Fruit fly (Drosophila melanogaster) whole organism, embryonic: Measurements from ENCODE around the gene CG12171.

Experiments
- ATbp ChIP-seq: fragments of 200-800 bp; sonication (Bioruptor generic); optimal IDR thresholded peaks from 2 replicates; lab custom pipeline; 2017; ENCODE audit warnings: missing biosample characterization, mild to moderate bottlenecking, missing genetic modification characterization, missing genetic modification reagents
- Ada2b ChIP-seq: fragments of 200-800 bp; sonication (Bioruptor generic); IDR thresholded peaks from 2 replicates; pipeline ENCODE4 v1.3.6; 2022; ENCODE audit warnings: missing biosample characterization, missing genetic modification characterization
- Atf-2 ChIP-seq: fragments of 200-800 bp; sonication (Bioruptor generic); optimal IDR thresholded peaks from 2 replicates; lab custom pipeline; 2016; ENCODE audit warnings: missing biosample characterization, missing genetic modification characterization
- Atf6 ChIP-seq: fragments of 200-800 bp; sonication (Bioruptor generic); IDR thresholded peaks from 2 replicates; pipeline ENCODE4 v1.3.6; 2022; ENCODE audit warnings: missing biosample characterization, missing genetic modification characterization
- CG10565 ChIP-seq: fragments of 200-800 bp; sonication (Bioruptor generic); optimal IDR thresholded peaks from 3 replicates; lab custom pipeline; 2016; ENCODE audit warnings: missing biosample characterization, mild to moderate bottlenecking, missing genetic modification characterization
- CG10654 ChIP-seq: fragments of 200-800 bp; sonication (Bioruptor generic); optimal IDR thresholded peaks from 2 replicates; lab custom pipeline; 2016; ENCODE audit warnings: missing biosample characterization, missing genetic modification characterization
- CG11504 ChIP-seq: fragments of 200-800 bp; sonication (Bioruptor generic); optimal IDR thresholded peaks from 3 replicates; lab custom pipeline; 2019; ENCODE audit warnings: missing biosample characterization, mild to moderate bottlenecking, missing genetic modification characterization, moderate library complexity
- CG15011 ChIP-seq: fragments of 200-800 bp; sonication (Bioruptor generic); optimal IDR thresholded peaks from 3 replicates; lab custom pipeline; 2018; ENCODE audit warnings: missing biosample characterization, mild to moderate bottlenecking, missing genetic modification characterization
- CG15696 ChIP-seq: fragments of 200-800 bp; sonication (Bioruptor generic); optimal IDR thresholded peaks from 2 replicates; lab custom pipeline; 2019; ENCODE audit warnings: missing biosample characterization, mild to moderate bottlenecking, missing genetic modification characterization, moderate library complexity
- CG16813 ChIP-seq: fragments of 200-800 bp; sonication (Bioruptor generic); IDR thresholded peaks from 3 replicates; pipeline ENCODE4 v1.3.6; 2022; ENCODE audit warnings: missing biosample characterization, missing genetic modification characterization; ENCODE audit not compliant: partially characterized antibody
- CG1832 ChIP-seq: fragments of 200-800 bp; sonication (Bioruptor generic); optimal IDR thresholded peaks from 2 replicates; lab custom pipeline; 2017; ENCODE audit warnings: missing biosample characterization, mild to moderate bottlenecking, missing genetic modification characterization, inconsistent platforms
- CG2120 ChIP-seq: fragments of 200-800 bp; sonication (Bioruptor generic); optimal IDR thresholded peaks from 3 replicates; lab custom pipeline; 2016; ENCODE audit warnings: missing biosample characterization, missing genetic modification characterization
- CG2712 ChIP-seq: fragments of 200-800 bp; optimal IDR thresholded peaks from 3 replicates; lab custom pipeline; 2019; ENCODE audit warnings: missing biosample characterization, mild to moderate bottlenecking, missing genetic modification characterization, moderate library complexity
- CG2889 ChIP-seq: fragments of 200-800 bp; sonication (Bioruptor generic); IDR thresholded peaks from 3 replicates; pipeline ENCODE4 v1.3.6; 2022; ENCODE audit warnings: missing biosample characterization, missing genetic modification characterization
- CG30403 ChIP-seq: fragments of 200-800 bp; sonication (Bioruptor generic); optimal IDR thresholded peaks from 3 replicates; lab custom pipeline; 2016; ENCODE audit warnings: missing biosample characterization, missing genetic modification characterization
- CG31388 ChIP-seq: fragments of 200-800 bp; sonication (Bioruptor generic); optimal IDR thresholded peaks from 2 replicates; lab custom pipeline; 2016; ENCODE audit warnings: missing biosample characterization, missing genetic modification characterization
- CG4404 ChIP-seq: fragments of 200-800 bp; sonication (Bioruptor generic); IDR thresholded peaks from 2 replicates; pipeline ENCODE4 v1.3.6; 2022; ENCODE audit warnings: missing biosample characterization, missing genetic modification characterization
- CG6175 ChIP-seq: fragments of 200-800 bp; sonication (Bioruptor generic); IDR thresholded peaks from 3 replicates; pipeline ENCODE4 v1.3.6; 2022; ENCODE audit warnings: missing biosample characterization, missing genetic modification characterization
- CG9437 ChIP-seq: fragments of 200-800 bp; sonication (Bioruptor generic); optimal IDR thresholded peaks from 2 replicates; lab custom pipeline; 2018; ENCODE audit warnings: missing biosample characterization, mild to moderate bottlenecking, missing genetic modification characterization
- Camta ChIP-seq: fragments of 200-800 bp; sonication (Bioruptor generic); optimal IDR thresholded peaks from 2 replicates; lab custom pipeline; 2016; ENCODE audit warnings: missing biosample characterization, missing genetic modification characterization
- CoRest ChIP-seq: fragments of 200-800 bp; sonication (Bioruptor generic); optimal IDR thresholded peaks from 3 replicates; lab custom pipeline; 2018; ENCODE audit warnings: missing biosample characterization, mild to moderate bottlenecking, missing genetic modification characterization, moderate library complexity
- D ChIP-seq, 2 experiments: fragments of 200-800 bp in 1 of 2; fragments of >200 bp in 1 of 2; sonication (Bioruptor generic) in 1 of 2; optimal IDR thresholded peaks; 2 replicates in 1 of 2; 3 replicates in 1 of 2; lab custom pipeline; 2017; ENCODE audit warnings: mild to moderate bottlenecking in 1 of 2, missing biosample characterization in 1 of 2, missing genetic modification characterization in 1 of 2, missing genetic modification reagents in 1 of 2
- Dek ChIP-seq: fragments of 200-800 bp; sonication (Bioruptor generic); optimal IDR thresholded peaks from 3 replicates; lab custom pipeline; 2019; ENCODE audit warnings: missing biosample characterization, mild to moderate bottlenecking, missing genetic modification characterization, moderate library complexity
- Doc2 ChIP-seq: fragments of 200-800 bp; sonication (Bioruptor generic); IDR thresholded peaks from 2 replicates; pipeline ENCODE4 v1.3.6; 2022; ENCODE audit warnings: missing biosample characterization, missing genetic modification characterization
- Dp ChIP-seq: fragments of 200-800 bp; sonication (Bioruptor generic); optimal IDR thresholded peaks from 2 replicates; lab custom pipeline; 2018; ENCODE audit warnings: missing biosample characterization, mild to moderate bottlenecking, missing genetic modification characterization, moderate library complexity
- MESR4 ChIP-seq: fragments of 200-800 bp; sonication (Bioruptor generic); optimal IDR thresholded peaks from 2 replicates; lab custom pipeline; 2018; ENCODE audit warnings: missing biosample characterization, mild to moderate bottlenecking, missing genetic modification characterization, moderate library complexity
- Max ChIP-seq: fragments of 200-800 bp; sonication (Bioruptor generic); optimal IDR thresholded peaks from 2 replicates; lab custom pipeline; 2016; ENCODE audit warnings: missing biosample characterization, mild to moderate bottlenecking, missing genetic modification characterization
- Mrtf ChIP-seq: fragments of 200-800 bp; sonication (Bioruptor generic); IDR thresholded peaks from 3 replicates; pipeline ENCODE4 v1.3.6; 2022; ENCODE audit warnings: missing biosample characterization, missing genetic modification characterization
- Opbp ChIP-seq: fragments of 200-800 bp; sonication (Bioruptor generic); IDR thresholded peaks from 3 replicates; pipeline ENCODE4 v1.3.6; 2022; ENCODE audit warnings: missing biosample characterization, missing genetic modification characterization; ENCODE audit not compliant: partially characterized antibody
- Pdp1 ChIP-seq, 2 experiments: fragments of 200-800 bp; sonication (Bioruptor generic); optimal IDR thresholded peaks; 3 replicates each; lab custom pipeline; 2016; ENCODE audit warnings: missing biosample characterization in 2 of 2, missing genetic modification characterization in 2 of 2, mild to moderate bottlenecking in 1 of 2, moderate library complexity in 1 of 2
- Ravus ChIP-seq: fragments of 200-800 bp; sonication (Bioruptor generic); IDR thresholded peaks from 2 replicates; pipeline ENCODE4 v1.3.6; 2022; ENCODE audit warnings: missing biosample characterization, missing genetic modification characterization
- Sry-δ ChIP-seq: fragments of 200-800 bp; sonication (Bioruptor generic); optimal IDR thresholded peaks from 2 replicates; lab custom pipeline; 2016; ENCODE audit warnings: missing biosample characterization, missing genetic modification characterization
- ash1 ChIP-seq: fragments of 200-800 bp; sonication (Bioruptor generic); optimal IDR thresholded peaks from 2 replicates; lab custom pipeline; 2018; ENCODE audit warnings: missing biosample characterization, mild to moderate bottlenecking, missing genetic modification characterization
- az2 ChIP-seq: fragments of 200-800 bp; sonication (Bioruptor generic); optimal IDR thresholded peaks from 3 replicates; lab custom pipeline; 2016; ENCODE audit warnings: missing biosample characterization, missing genetic modification characterization
- cg ChIP-seq: fragments of 200-800 bp; sonication (Bioruptor generic); optimal IDR thresholded peaks from 3 replicates; lab custom pipeline; 2019; ENCODE audit warnings: missing biosample characterization, mild to moderate bottlenecking, missing genetic modification characterization, moderate library complexity
- croc ChIP-seq: fragments of 200-800 bp; sonication (Bioruptor generic); conservative IDR thresholded peaks from 3 replicates; pipeline ENCODE4 v1.3.6; 2022; ENCODE audit warnings: missing biosample characterization, missing genetic modification characterization
- jumu ChIP-seq: fragments of 200-800 bp; sonication (Bioruptor generic); optimal IDR thresholded peaks from 3 replicates; lab custom pipeline; 2016; ENCODE audit warnings: missing biosample characterization, missing genetic modification characterization
- p53 ChIP-seq: fragments of 200-800 bp; sonication (Bioruptor generic); optimal IDR thresholded peaks from 2 replicates; lab custom pipeline; 2016; ENCODE audit warnings: missing biosample characterization, missing genetic modification characterization
- pfk ChIP-seq: fragments of 200-800 bp; sonication (Bioruptor generic); optimal IDR thresholded peaks from 2 replicates; lab custom pipeline; 2018; ENCODE audit warnings: missing biosample characterization, mild to moderate bottlenecking, missing genetic modification characterization, moderate library complexity
- pros ChIP-seq: fragments of 200-800 bp; sonication (Bioruptor generic); optimal IDR thresholded peaks from 3 replicates; lab custom pipeline; 2019; ENCODE audit warnings: missing biosample characterization, mild to moderate bottlenecking, missing genetic modification characterization, moderate library complexity
- pzg ChIP-seq: fragments of 200-800 bp; sonication (Bioruptor generic); optimal IDR thresholded peaks from 3 replicates; lab custom pipeline; 2018; ENCODE audit warnings: missing biosample characterization, mild to moderate bottlenecking, missing genetic modification characterization, moderate library complexity
- rib ChIP-seq: fragments of 200-800 bp; sonication (Bioruptor generic); IDR thresholded peaks from 2 replicates; pipeline ENCODE4 v1.3.6; 2022; ENCODE audit warnings: missing biosample characterization, missing genetic modification characterization
- ro ChIP-seq: fragments of 200-800 bp; sonication (Bioruptor generic); IDR thresholded peaks from 2 replicates; pipeline ENCODE4 v1.3.6; 2022; ENCODE audit warnings: missing biosample characterization, missing genetic modification characterization
- run ChIP-seq: fragments of 200-800 bp; sonication (Bioruptor generic); optimal IDR thresholded peaks from 3 replicates; lab custom pipeline; 2018; ENCODE audit warnings: missing biosample characterization, mild to moderate bottlenecking, missing genetic modification characterization
- tup ChIP-seq: fragments of 200-800 bp; sonication (Bioruptor generic); optimal IDR thresholded peaks from 2 replicates; lab custom pipeline; 2016; ENCODE audit warnings: missing biosample characterization, mild to moderate bottlenecking, missing genetic modification characterization, moderate library complexity
- unc-4 ChIP-seq: fragments of 200-800 bp; sonication (Bioruptor generic); IDR thresholded peaks from 2 replicates; pipeline ENCODE4 v1.3.6; 2022; ENCODE audit warnings: missing biosample characterization, missing genetic modification characterization; ENCODE audit not compliant: partially characterized antibody
- usp ChIP-seq: fragments of >200 bp; optimal IDR thresholded peaks from 2 replicates; lab custom pipeline; 2017; ENCODE audit warnings: missing biosample characterization, missing genetic modification characterization
- zen ChIP-seq: fragments of 200-800 bp; sonication (Bioruptor generic); optimal IDR thresholded peaks from 3 replicates; lab custom pipeline; 2018; ENCODE audit warnings: missing biosample characterization, mild to moderate bottlenecking, missing genetic modification characterization, moderate library complexity

The CG12171 gene

DNA sequence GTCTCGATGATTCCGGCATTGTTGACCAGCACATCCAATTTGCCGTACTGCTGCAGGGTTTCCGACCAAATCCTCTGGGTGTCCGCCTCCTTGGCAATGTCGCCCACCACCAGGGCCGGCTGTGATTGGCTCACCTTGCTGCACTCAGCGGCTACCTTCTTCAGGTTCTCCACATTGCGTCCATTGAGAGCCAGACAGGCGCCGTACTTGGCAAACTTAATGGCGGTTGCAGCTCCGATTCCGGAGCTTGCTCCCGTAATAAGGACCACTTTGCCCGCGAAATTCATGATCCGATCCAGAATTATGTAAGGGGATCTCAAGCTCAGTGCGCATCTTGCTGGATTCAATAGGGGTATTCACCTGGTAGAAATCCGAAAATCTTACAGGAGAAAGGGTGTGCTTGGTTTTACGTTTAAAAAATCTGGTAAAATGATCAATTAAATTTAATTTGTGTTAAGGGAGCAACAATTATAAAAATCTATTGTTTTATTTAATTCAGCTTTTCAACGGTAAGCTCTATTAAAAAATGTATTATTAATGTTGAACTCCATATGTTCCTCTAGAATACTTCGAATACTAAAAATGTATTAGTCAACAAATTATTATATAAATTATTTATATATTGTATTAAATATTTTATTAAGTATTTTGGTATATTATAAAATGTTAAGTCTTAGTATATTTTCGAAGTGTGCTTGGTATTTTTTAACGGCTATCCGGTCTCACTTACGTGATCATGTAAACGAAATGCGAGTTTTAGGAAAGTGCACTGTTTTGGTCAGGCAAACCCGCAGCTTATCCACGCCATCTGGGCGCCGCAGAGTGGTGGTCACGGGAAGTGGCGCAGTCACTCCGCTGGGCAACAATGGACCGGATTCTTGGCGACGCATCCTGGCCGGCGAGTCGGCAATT lies 3.3 kb downstream of the CG12171 start, which contains the start of the genes CG31548 and CG12170 (continued):
- TF ChIP-seq pfk (no peak), croc (GFP tag; lab: Robert Waterston, UW) (no peak), ash1 (GFP tag; lab: Kevin White, UChicago) (no peak), D (optimal IDR thresholded peaks at IDR 0.05; lab: Kevin White, UChicago) (no peak), D (GFP tag; optimal IDR thresholded peaks at IDR 0.05; lab: Kevin White, UChicago) (no peak), Mrtf (GFP tag; lab: Robert Waterston, UW) (0 out of 3 replicates have a peak, but pooled peaks have one; percentile 4), usp (GFP tag; lab: Kevin White, UChicago) (no peak), pzg (GFP tag; lab: Kevin White, UChicago) (peak; percentile 15), p53 (GFP tag; lab: Kevin White, UChicago) (no peak), Pdp1 (GFP tag; optimal IDR thresholded peaks at IDR 0.05; lab: Kevin White, UChicago) (peak in 1 of 2 experiments; percentile 97), CG2889 (no peak), Ravus (GFP tag; lab: Robert Waterston, UW) (no peak), Opbp (GFP tag; lab: Robert Waterston, UW) (no peak), ro (GFP tag; lab: Robert Waterston, UW) (no peak), CG10565 (GFP tag; lab: Kevin White, UChicago) (no peak), zen (peak; percentile 15), CG16813 (no peak), Max (GFP tag; lab: Kevin White, UChicago) (no peak), CG9437 (GFP tag; lab: Kevin White, UChicago) (peak; percentile 95), CG1832 (no peak), CG4404 (no peak), CG11504 (tag; lab: Kevin White, UChicago) (no peak), run (tag; lab: Kevin White, UChicago) (no peak), Sry-δ (GFP tag; lab: Kevin White, UChicago) (no peak), Atf6 (peak; percentile 39; the same call in 1 of the 2 replicates), CG30403 (GFP tag; lab: Kevin White, UChicago) (peak; percentile 53), unc-4 (GFP tag; lab: Robert Waterston, UW) (no peak), Dp (GFP tag; lab: Kevin White, UChicago) (no peak), CG15011 (GFP tag; lab: Kevin White, UChicago) (no peak), MESR4 (GFP tag; lab: Kevin White, UChicago) (peak; percentile 94), CG10654 (GFP tag; lab: Kevin White, UChicago) (peak; percentile 30), CG2712 (peak; percentile 77), Dek (tag; lab: Kevin White, UChicago) (no peak), az2 (GFP tag; lab: Kevin White, UChicago) (peak; percentile 56), pros (GFP tag; lab: Kevin White, UChicago) (no peak), CG6175 (GFP tag; lab: Robert Waterston, UW) (no peak), jumu (GFP tag; lab: Kevin White, UChicago) (no peak), CG31388 (GFP tag; lab: Kevin White, UChicago) (peak; percentile 36), Camta (GFP tag; lab: Kevin White, UChicago) (peak; percentile 29), CG2120 (GFP tag; lab: Kevin White, UChicago) (peak; percentile 62), Atf-2 (GFP tag; lab: Kevin White, UChicago) (no peak), ATbp (GFP tag; lab: Kevin White, UChicago) (no peak), tup (GFP tag; lab: Kevin White, UChicago) (no peak), rib (GFP tag; lab: Robert Waterston, UW) (no peak), cg (GFP tag; lab: Kevin White, UChicago) (no peak), Ada2b (GFP tag; lab: Robert Waterston, UW) (0 out of 2 replicates have a peak, but pooled peaks have one; percentile 26), Doc2 (GFP tag; lab: Robert Waterston, UW) (no peak), CoRest (tag; lab: Kevin White, UChicago) (peak; percentile 47), CG15696 (tag; lab: Kevin White, UChicago) (no peak)
